Worm (Caenorhabditis elegans) whole organism, late embryonic: ENCODE measurements around the gene vdac-1.

Experiments
- F13H6.1 ChIP-seq: sonication (generic microtip); optimal IDR thresholded peaks from 2 replicates; lab custom pipeline; 2016; ENCODE audit warnings: missing genetic modification characterization, missing compliant biosample characterization
- K09A11.1 ChIP-seq: sonication (generic microtip); optimal IDR thresholded peaks from 2 replicates; lab custom pipeline; 2017; ENCODE audit warnings: antibody characterized with exemption, mild to moderate bottlenecking, missing genetic modification characterization, missing compliant biosample characterization; ENCODE audit not compliant: insufficient read depth
- ama-1 ChIP-seq: fragments of 150-350 bp; optimal IDR thresholded peaks from 2 replicates; lab custom pipeline; 2014
- ceh-2 ChIP-seq: sonication (generic microtip); optimal IDR thresholded peaks from 2 replicates; lab custom pipeline; 2016; ENCODE audit warnings: missing genotype, missing genetic modification characterization, missing compliant biosample characterization
- ceh-30 ChIP-seq: fragments of 150-350 bp; optimal IDR thresholded peaks from 2 replicates; lab custom pipeline; 2014; ENCODE audit warnings: missing biosample characterization, missing genetic modification characterization
- ceh-31 ChIP-seq: sonication (generic microtip); optimal IDR thresholded peaks from 2 replicates; lab custom pipeline; 2016; ENCODE audit warnings: missing genetic modification characterization, missing compliant biosample characterization
- ceh-6 ChIP-seq: fragments of 200-800 bp; sonication (Bioruptor generic); optimal IDR thresholded peaks from 2 replicates; lab custom pipeline; 2018; ENCODE audit warnings: mild to moderate bottlenecking, missing genetic modification characterization, missing compliant biosample characterization
- dmd-4 ChIP-seq: sonication (generic microtip); optimal IDR thresholded peaks from 2 replicates; lab custom pipeline; 2016; ENCODE audit warnings: borderline replicate concordance, missing genetic modification characterization, missing compliant biosample characterization
- elt-2 ChIP-seq: sonication (generic microtip); optimal IDR thresholded peaks from 2 replicates; lab custom pipeline; 2016; ENCODE audit warnings: missing genetic modification reagents, missing genetic modification characterization, missing compliant biosample characterization
- ets-4 ChIP-seq: sonication (generic microtip); optimal IDR thresholded peaks from 2 replicates; lab custom pipeline; 2016; ENCODE audit warnings: missing genetic modification characterization, missing compliant biosample characterization
- eyg-1 ChIP-seq: sonication (generic microtip); optimal IDR thresholded peaks from 2 replicates; lab custom pipeline; 2016; ENCODE audit warnings: missing genotype, missing genetic modification characterization, missing compliant biosample characterization
- fkh-10 ChIP-seq: fragments of 150-350 bp; optimal IDR thresholded peaks from 2 replicates; lab custom pipeline; 2014; ENCODE audit warnings: missing biosample characterization, missing genetic modification reagents, missing genetic modification characterization
- hlh-13 ChIP-seq: fragments of 200-800 bp; sonication (Bioruptor generic); optimal IDR thresholded peaks from 2 replicates; lab custom pipeline; 2018; ENCODE audit warnings: mild to moderate bottlenecking, missing genetic modification characterization, missing compliant biosample characterization
- hlh-30 ChIP-seq: sonication (generic microtip); optimal IDR thresholded peaks from 2 replicates; lab custom pipeline; 2017; ENCODE audit warnings: antibody characterized with exemption, missing genetic modification characterization, missing compliant biosample characterization; ENCODE audit not compliant: insufficient read depth
- hlh-6 ChIP-seq: sonication (generic microtip); optimal IDR thresholded peaks from 2 replicates; lab custom pipeline; 2016; ENCODE audit warnings: missing genotype, missing genetic modification characterization, missing compliant biosample characterization
- lim-6 ChIP-seq: sonication (generic microtip); optimal IDR thresholded peaks from 2 replicates; lab custom pipeline; 2016; ENCODE audit warnings: missing genetic modification characterization, missing compliant biosample characterization
- lin-11 ChIP-seq: fragments of 200-800 bp; sonication (Bioruptor generic); optimal IDR thresholded peaks from 2 replicates; lab custom pipeline; 2018; ENCODE audit warnings: mild to moderate bottlenecking, missing genetic modification characterization, missing compliant biosample characterization
- madf-2 ChIP-seq: sonication (generic microtip); optimal IDR thresholded peaks from 2 replicates; lab custom pipeline; 2017; ENCODE audit warnings: missing genetic modification characterization, missing compliant biosample characterization
- mec-3 ChIP-seq: sonication (generic microtip); optimal IDR thresholded peaks from 2 replicates; lab custom pipeline; 2016; ENCODE audit warnings: borderline replicate concordance, missing genetic modification characterization, missing compliant biosample characterization
- nfya-1 ChIP-seq: sonication (generic microtip); optimal IDR thresholded peaks from 2 replicates; lab custom pipeline; 2017; ENCODE audit warnings: missing genetic modification characterization, mild to moderate bottlenecking, missing compliant biosample characterization, antibody characterized with exemption, moderate library complexity
- nhr-11 ChIP-seq: fragments of 150-350 bp; optimal IDR thresholded peaks from 2 replicates; lab custom pipeline; 2014; ENCODE audit warnings: missing biosample characterization, missing genetic modification characterization
- nhr-232 ChIP-seq: sonication (generic microtip); optimal IDR thresholded peaks from 2 replicates; lab custom pipeline; 2016; ENCODE audit warnings: missing genetic modification characterization, missing compliant biosample characterization
- npax-4 ChIP-seq: sonication (generic microtip); optimal IDR thresholded peaks from 2 replicates; lab custom pipeline; 2016; ENCODE audit warnings: missing genetic modification characterization, missing compliant biosample characterization
- pag-3 ChIP-seq: sonication (generic microtip); optimal IDR thresholded peaks from 2 replicates; lab custom pipeline; 2016; ENCODE audit warnings: missing compliant biosample characterization, missing genetic modification characterization, borderline replicate concordance
- pat-9 ChIP-seq: fragments of 200-800 bp; sonication (Bioruptor generic); optimal IDR thresholded peaks from 2 replicates; lab custom pipeline; 2018; ENCODE audit warnings: mild to moderate bottlenecking, missing genetic modification characterization, moderate library complexity, missing compliant biosample characterization
- pax-1 ChIP-seq: fragments of 150-350 bp; optimal IDR thresholded peaks from 2 replicates; lab custom pipeline; 2014; ENCODE audit warnings: missing biosample characterization, missing genetic modification characterization
- pha-4 ChIP-seq: fragments of 150-350 bp; optimal IDR thresholded peaks from 2 replicates; lab custom pipeline; 2018; ENCODE audit warnings: missing biosample characterization, missing genetic modification reagents, missing genetic modification characterization
- pros-1 ChIP-seq: fragments of 150-350 bp; optimal IDR thresholded peaks from 2 replicates; lab custom pipeline; 2014; ENCODE audit warnings: missing biosample characterization, missing genetic modification reagents, missing genetic modification characterization
- sox-4 ChIP-seq: sonication (generic microtip); optimal IDR thresholded peaks from 2 replicates; lab custom pipeline; 2017; ENCODE audit warnings: mild to moderate bottlenecking, missing genetic modification characterization, inconsistent platforms, missing compliant biosample characterization
- syd-9 ChIP-seq: sonication (generic microtip); optimal IDR thresholded peaks from 2 replicates; lab custom pipeline; 2016; ENCODE audit warnings: mild to moderate bottlenecking, missing genetic modification characterization, moderate library complexity, missing compliant biosample characterization
- tbx-7 ChIP-seq: sonication (generic microtip); optimal IDR thresholded peaks from 2 replicates; lab custom pipeline; 2016; ENCODE audit warnings: missing genotype, missing genetic modification characterization, missing compliant biosample characterization
- ttx-3 ChIP-seq: sonication (generic microtip); optimal IDR thresholded peaks from 2 replicates; lab custom pipeline; 2016; ENCODE audit warnings: missing genetic modification reagents, missing genetic modification characterization, missing compliant biosample characterization
- unc-3 ChIP-seq, 2 experiments: fragments of 200-800 bp in 1 of 2; sonication (Bioruptor generic) in 1 of 2; sonication (generic microtip) in 1 of 2; conservative IDR thresholded peaks in 1 of 2; optimal IDR thresholded peaks in 1 of 2; 2 replicates each; pipeline versions ENCODE4 v1.3.6 to Lab custom; 2016 to 2022; ENCODE audit warnings: missing compliant biosample characterization in 2 of 2, missing genetic modification characterization in 2 of 2, missing genetic modification reagents in 1 of 2
- unc-42 ChIP-seq: sonication (generic microtip); optimal IDR thresholded peaks from 2 replicates; lab custom pipeline; 2016; ENCODE audit warnings: missing genotype, missing genetic modification characterization, missing compliant biosample characterization
- zip-5 ChIP-seq: sonication (generic microtip); optimal IDR thresholded peaks from 2 replicates; lab custom pipeline; 2016; ENCODE audit warnings: missing genetic modification characterization, missing compliant biosample characterization

Gene vdac-1

ce11 chrIV:7552958-7553553 is 45.4 kb upstream of the vdac-1 start, which contains the start of gene dif-1:
Gene dif-1 (minus strand): TSS chrIV:7553008.
- no peak for TF ChIP-seq syd-9 (tag; lab: Kevin White, UChicago)
- peak; percentile 33 for TF ChIP-seq nfya-1
- TF ChIP-seq hlh-30 (tag; lab: Kevin White, UChicago), result no peak
- TF ChIP-seq pha-4 (tag; lab: Kevin White, UChicago), result no peak
- no peak for TF ChIP-seq pag-3 (tag; lab: Kevin White, UChicago)
- no peak for TF ChIP-seq ama-1 (lab: Kevin White, UChicago)
- TF ChIP-seq nhr-11 (tag; lab: Kevin White, UChicago), result no peak
- TF ChIP-seq fkh-10 (GFP tag; lab: Kevin White, UChicago), result no peak
- no peak for TF ChIP-seq K09A11.1 (tag; lab: Kevin White, UChicago)
- no peak for TF ChIP-seq ceh-2 (tag; lab: Kevin White, UChicago)
- no peak for TF ChIP-seq F13H6.1 (tag; lab: Kevin White, UChicago)
- TF ChIP-seq ceh-30 (tag; lab: Kevin White, UChicago), result no peak
- TF ChIP-seq dmd-4 (tag; lab: Kevin White, UChicago), result no peak
- TF ChIP-seq hlh-13 (GFP tag; lab: Kevin White, UChicago), result no peak
- no peak for TF ChIP-seq unc-3 (GFP tag; conservative IDR thresholded peaks at IDR 0.05; lab: Robert Waterston, UW)
- no peak for TF ChIP-seq unc-3 (tag; optimal IDR thresholded peaks at IDR 0.05; lab: Kevin White, UChicago)
- TF ChIP-seq elt-2, result peak; percentile 82

DNA sequence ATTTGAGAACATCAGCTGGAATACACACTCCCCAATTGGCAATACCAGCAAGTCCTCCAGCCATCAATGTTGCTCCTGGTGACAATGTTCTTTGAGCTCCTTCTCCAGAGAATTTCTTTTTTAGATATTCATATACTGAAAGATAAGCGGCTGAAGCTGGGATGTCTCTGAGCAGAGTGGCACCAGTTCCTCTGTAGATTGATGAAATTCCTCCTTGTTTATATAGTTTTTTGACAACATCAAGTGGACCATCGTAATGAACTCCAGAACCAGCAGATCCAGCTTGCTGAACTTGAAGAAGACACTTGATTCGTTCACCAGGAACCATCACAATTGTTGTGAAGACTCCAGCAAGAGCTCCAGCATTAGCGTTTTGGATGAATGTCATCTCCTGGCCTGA is 44.4 kb upstream of the vdac-1 start:
- no peak for TF ChIP-seq tbx-7 (tag; lab: Kevin White, UChicago)
- TF ChIP-seq eyg-1 (tag; lab: Kevin White, UChicago), result no peak
- no peak for TF ChIP-seq ama-1 (lab: Kevin White, UChicago)
- no peak for TF ChIP-seq pat-9
- no peak for TF ChIP-seq hlh-13 (GFP tag; lab: Kevin White, UChicago)
- TF ChIP-seq fkh-10 (GFP tag; lab: Kevin White, UChicago), result no peak
- no peak for TF ChIP-seq npax-4 (tag; lab: Kevin White, UChicago)
- no peak for TF ChIP-seq pax-1
- TF ChIP-seq F13H6.1 (tag; lab: Kevin White, UChicago), result no peak
- TF ChIP-seq ceh-31, result no peak
- no peak for TF ChIP-seq sox-4 (tag; lab: Kevin White, UChicago)
- TF ChIP-seq ceh-6 (GFP tag; lab: Kevin White, UChicago), result no peak
- TF ChIP-seq mec-3 (tag; lab: Kevin White, UChicago), result no peak

DNA sequence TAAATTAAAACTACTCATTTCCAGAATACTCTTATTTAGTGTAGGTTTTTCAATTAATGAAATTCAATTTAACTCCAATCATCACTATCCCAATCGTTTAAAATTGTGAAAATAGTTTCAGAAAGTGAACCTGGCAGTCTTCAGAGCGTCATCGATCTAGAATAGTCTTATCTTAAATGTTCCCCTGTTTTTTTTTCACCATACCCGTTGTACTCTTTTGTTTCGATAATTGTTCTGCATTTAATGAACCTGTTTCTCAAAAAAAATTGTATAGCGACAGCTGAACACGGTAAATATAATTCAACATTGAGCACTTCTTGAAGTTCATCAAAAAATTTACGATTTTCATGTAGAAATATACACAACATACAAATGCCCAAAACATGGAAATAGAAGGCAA is 43.6 kb upstream of the vdac-1 start:
- TF ChIP-seq tbx-7 (tag; lab: Kevin White, UChicago), result no peak
- TF ChIP-seq lin-11 (tag; lab: Kevin White, UChicago), result no peak
- no peak for TF ChIP-seq ttx-3
- no peak for TF ChIP-seq unc-42 (tag; lab: Kevin White, UChicago)
- TF ChIP-seq nhr-11 (tag; lab: Kevin White, UChicago), result no peak
- no peak for TF ChIP-seq pat-9
- no peak for TF ChIP-seq F13H6.1 (tag; lab: Kevin White, UChicago)
- TF ChIP-seq hlh-30 (tag; lab: Kevin White, UChicago), result no peak
- no peak for TF ChIP-seq madf-2 (tag; lab: Kevin White, UChicago)
- no peak for TF ChIP-seq pros-1 (tag; lab: Kevin White, UChicago)
- no peak for TF ChIP-seq hlh-6 (tag; lab: Kevin White, UChicago)
- TF ChIP-seq ama-1 (lab: Kevin White, UChicago), result no peak
- no peak for TF ChIP-seq pax-1
- TF ChIP-seq ets-4 (tag; lab: Kevin White, UChicago), result no peak
- no peak for TF ChIP-seq zip-5 (tag; lab: Kevin White, UChicago)
- TF ChIP-seq lim-6 (tag; lab: Kevin White, UChicago), result no peak
- no peak for TF ChIP-seq nhr-232 (tag; lab: Kevin White, UChicago)
